Worm (Caenorhabditis elegans) whole organism, mixed stage, embryonic: ENCODE data around the gene ctsa-4.1.

Experiments
- ceh-39 ChIP-seq: fragments of 150-350 bp; optimal IDR thresholded peaks from 2 replicates; lab custom pipeline; 2014; ENCODE audit warnings: missing biosample characterization, missing genetic modification characterization
- ceh-83 ChIP-seq: fragments of 200-800 bp; sonication (Bioruptor generic); optimal IDR thresholded peaks from 2 replicates; lab custom pipeline; 2018; ENCODE audit warnings: mild to moderate bottlenecking, missing genetic modification characterization, missing compliant biosample characterization
- elt-3 ChIP-seq: fragments of 150-350 bp; optimal IDR thresholded peaks from 2 replicates; lab custom pipeline; 2014; ENCODE audit warnings: missing biosample characterization, missing genetic modification characterization
- lin-13 ChIP-seq: fragments of 150-350 bp; optimal IDR thresholded peaks from 2 replicates; lab custom pipeline; 2014; ENCODE audit warnings: missing biosample characterization, missing genetic modification characterization
- nhr-237 ChIP-seq: fragments of 150-350 bp; optimal IDR thresholded peaks from 2 replicates; lab custom pipeline; 2014; ENCODE audit warnings: missing biosample characterization, missing genetic modification characterization
- nhr-28 ChIP-seq: fragments of 150-350 bp; optimal IDR thresholded peaks from 2 replicates; lab custom pipeline; 2014; ENCODE audit warnings: missing biosample characterization, missing genetic modification characterization
- pha-4 ChIP-seq: fragments of 150-350 bp; optimal IDR thresholded peaks from 2 replicates; lab custom pipeline; 2018; ENCODE audit warnings: missing biosample characterization, missing genetic modification reagents, missing genetic modification characterization
- snpc-4 ChIP-seq: fragments of 150-350 bp; optimal IDR thresholded peaks from 2 replicates; lab custom pipeline; 2014; ENCODE audit warnings: missing biosample characterization, missing genetic modification characterization
- unc-39 ChIP-seq: fragments of 150-350 bp; optimal IDR thresholded peaks from 2 replicates; lab custom pipeline; 2014; ENCODE audit warnings: missing biosample characterization, missing genetic modification characterization
- unc-62 ChIP-seq: fragments of 150-350 bp; optimal IDR thresholded peaks from 2 replicates; lab custom pipeline; 2014; ENCODE audit warnings: missing biosample characterization, missing genetic modification reagents, missing genetic modification characterization
- ztf-11 ChIP-seq: fragments of 150-350 bp; optimal IDR thresholded peaks from 2 replicates; lab custom pipeline; 2014; ENCODE audit warnings: missing biosample characterization, missing genetic modification characterization

- TF ChIP-seq elt-3 (tag; lab: Kevin White, UChicago) (no peak), pha-4 (tag; lab: Kevin White, UChicago) (no peak), nhr-237 (tag; lab: Kevin White, UChicago) (no peak), unc-39 (tag; lab: Kevin White, UChicago) (no peak), snpc-4 (tag; lab: Kevin White, UChicago) (no peak), ceh-83 (no peak), nhr-28 (tag; lab: Kevin White, UChicago) (no peak), unc-62 (GFP tag; lab: Kevin White, UChicago) (no peak), lin-13 (tag; lab: Kevin White, UChicago) (no peak), ztf-11 (tag; lab: Kevin White, UChicago) (no peak), ceh-39 (tag; lab: Kevin White, UChicago) (no peak)
Observed at ce11 chrII:6342455-6342854, 24.3 kb upstream of the ctsa-4.1 start.
